Comparison of ENCODE assay signal across 4 fruit fly cellular contexts in the genomic region with DNA sequence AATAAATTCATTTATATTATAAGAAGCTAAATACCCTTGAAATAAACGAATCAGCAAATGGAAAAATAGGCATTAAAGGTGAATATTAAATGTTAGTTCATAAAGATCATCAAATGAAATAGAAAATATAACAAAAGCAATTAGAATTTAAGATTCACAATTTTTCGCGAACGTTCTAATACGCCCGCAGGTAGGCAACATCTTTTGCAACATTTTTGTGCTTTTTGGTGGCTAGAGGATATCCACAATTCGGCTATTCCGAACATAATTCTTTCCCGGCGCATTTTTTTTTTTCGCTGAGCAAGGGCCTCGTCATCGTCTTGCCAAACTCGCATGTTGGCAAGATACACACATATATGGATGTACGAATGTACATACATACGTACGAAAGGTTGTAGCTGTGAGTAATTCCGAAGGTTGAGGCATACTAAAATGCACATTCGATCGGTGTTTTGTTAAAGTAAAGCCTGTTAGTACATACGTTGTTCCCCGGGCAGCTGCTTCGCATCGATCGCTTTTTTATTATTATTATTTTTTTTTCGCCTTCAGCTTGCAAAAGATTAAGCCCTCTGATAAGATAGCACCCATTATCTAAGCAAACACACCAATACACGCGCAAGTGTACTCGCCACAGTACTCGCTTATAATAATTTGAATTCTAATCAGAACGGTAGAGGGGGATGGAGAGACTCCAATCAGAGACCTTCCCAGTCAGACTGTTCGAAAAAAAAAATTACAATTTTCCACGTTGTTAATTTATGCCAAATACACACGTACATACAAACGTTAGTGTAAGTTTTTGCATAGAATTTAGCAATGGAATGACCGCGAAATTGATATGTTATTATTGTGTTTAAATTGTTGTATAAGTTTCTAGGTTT.
TF ChIP-seq lines count a peak whose summit lies in the region.

No protein-coding gene starts in this region.

TF ChIP-seq in whole organism, adult, 20 proteins besides CTCF, POLR2A, EP300 and RAD21 (continued from another document):
- TF ChIP-seq CG11617 (GFP tag; optimal IDR thresholded peaks at IDR 0.05; lab: Kevin White, UChicago) (peak; percentile 59), CG1620 (GFP tag; optimal IDR thresholded peaks at IDR 0.05; lab: Kevin White, UChicago) (no peak), CG5204 (GFP tag; optimal IDR thresholded peaks at IDR 0.05; lab: Kevin White, UChicago) (no peak), Mnt (GFP tag; optimal IDR thresholded peaks at IDR 0.05; lab: Kevin White, UChicago) (peak; percentile 21)

TF ChIP-seq in whole organism, embryonic, 481 proteins besides CTCF, POLR2A, EP300 and RAD21 (continued from another document and continues in another):
- TF ChIP-seq ewg (GFP tag; optimal IDR thresholded peaks at IDR 0.05; lab: Kevin White, UChicago) (no peak), lab (GFP tag; optimal IDR thresholded peaks at IDR 0.05; lab: Kevin White, UChicago) (peak; percentile 45), CG4360 (GFP tag; IDR thresholded peaks at IDR 0.05; lab: Robert Waterston, UW) (no peak), CG2678 (tag; optimal IDR thresholded peaks at IDR 0.05; lab: Kevin White, UChicago) (peak; percentile 60), YL-1 (GFP tag; optimal IDR thresholded peaks at IDR 0.05; lab: Kevin White, UChicago) (no peak), Rx (GFP tag; IDR thresholded peaks at IDR 0.05; lab: Robert Waterston, UW) (no peak), CG17359 (tag; optimal IDR thresholded peaks at IDR 0.05; lab: Kevin White, UChicago) (no peak), salm (tag; optimal IDR thresholded peaks at IDR 0.05; lab: Kevin White, UChicago) (no peak), slbo (GFP tag; IDR thresholded peaks at IDR 0.05; lab: Robert Waterston, UW) (peak; percentile 63), seq (GFP tag; IDR thresholded peaks at IDR 0.05; lab: Robert Waterston, UW) (no peak), Hr3 (GFP tag; optimal IDR thresholded peaks at IDR 0.05; lab: Kevin White, UChicago) (no peak), insv (GFP tag; optimal IDR thresholded peaks at IDR 0.05; lab: Kevin White, UChicago) (peak; percentile 34 to 92), Hr78 (GFP tag; optimal IDR thresholded peaks at IDR 0.05; lab: Kevin White, UChicago) (no peak), H2.0 (GFP tag; IDR thresholded peaks at IDR 0.05; lab: Robert Waterston, UW) (no peak), Ets97D (GFP tag; optimal IDR thresholded peaks at IDR 0.05; lab: Kevin White, UChicago) (no peak), E2f2 (GFP tag; IDR thresholded peaks at IDR 0.05; lab: Robert Waterston, UW) (no peak), D19A (tag; optimal IDR thresholded peaks at IDR 0.05; lab: Kevin White, UChicago) (peak; percentile 76), jumu (GFP tag; optimal IDR thresholded peaks at IDR 0.05; lab: Kevin White, UChicago) (no peak), cg (GFP tag; optimal IDR thresholded peaks at IDR 0.05; lab: Kevin White, UChicago) (peak; percentile 6), Dbx (GFP tag; IDR thresholded peaks at IDR 0.05; lab: Robert Waterston, UW) (peak; percentile 66; the same call in 1 of the 3 replicates), dmrt99B (tag; optimal IDR thresholded peaks at IDR 0.05; lab: Kevin White, UChicago) (peak; percentile 14), gro (GFP tag; optimal IDR thresholded peaks at IDR 0.05; lab: Kevin White, UChicago) (peak; percentile 28), CG11085 (GFP tag; IDR thresholded peaks at IDR 0.05; lab: Robert Waterston, UW) (no peak), Hand (GFP tag; optimal IDR thresholded peaks at IDR 0.05; lab: Kevin White, UChicago) (no peak), chm (GFP tag; IDR thresholded peaks at IDR 0.05; lab: Robert Waterston, UW) (no peak), Xrp1 (GFP tag; IDR thresholded peaks at IDR 0.05; lab: Robert Waterston, UW) (no peak), unc-4 (GFP tag; IDR thresholded peaks at IDR 0.05; lab: Robert Waterston, UW; ENCODE audit: partially characterized antibody) (no peak), so (GFP tag; IDR thresholded peaks at IDR 0.05; lab: Robert Waterston, UW) (no peak), ash1 (GFP tag; optimal IDR thresholded peaks at IDR 0.05; lab: Kevin White, UChicago) (no peak), fd3F (GFP tag; optimal IDR thresholded peaks at IDR 0.05; lab: Kevin White, UChicago) (no peak), eyg (GFP tag; optimal IDR thresholded peaks at IDR 0.05; lab: Kevin White, UChicago) (no peak), bbx (GFP tag; IDR thresholded peaks at IDR 0.05; lab: Robert Waterston, UW; ENCODE audit: partially characterized antibody) (no peak), vnd (GFP tag; IDR thresholded peaks at IDR 0.05; lab: Robert Waterston, UW; ENCODE audit: partially characterized antibody) (no peak), MTF-1 (GFP tag; optimal IDR thresholded peaks at IDR 0.05; lab: Kevin White, UChicago; ENCODE audit: borderline replicate concordance) (no peak), CG1529 (GFP tag; optimal IDR thresholded peaks at IDR 0.05; lab: Kevin White, UChicago) (no peak), stwl (tag; optimal IDR thresholded peaks at IDR 0.05; lab: Kevin White, UChicago) (no peak), CG14050 (GFP tag; IDR thresholded peaks at IDR 0.05; lab: Robert Waterston, UW) (no peak), kni (GFP tag; optimal IDR thresholded peaks at IDR 0.05; lab: Kevin White, UChicago) (no peak), CG8089 (GFP tag; optimal IDR thresholded peaks at IDR 0.05; lab: Kevin White, UChicago) (no peak), tx (GFP tag; optimal IDR thresholded peaks at IDR 0.05; lab: Kevin White, UChicago) (no peak)

TF ChIP-seq in whole organism, prepupa, 60 proteins besides CTCF, POLR2A, EP300 and RAD21 (continued from another document):
- TF ChIP-seq CG7368 (GFP tag; optimal IDR thresholded peaks at IDR 0.05; lab: Kevin White, UChicago) = no peak
- peak; percentile 92 for TF ChIP-seq vri (GFP tag; optimal IDR thresholded peaks at IDR 0.05; lab: Kevin White, UChicago)
- TF ChIP-seq Blimp-1 (GFP tag; optimal IDR thresholded peaks at IDR 0.05; lab: Kevin White, UChicago) = no peak
- peak; percentile 55 for TF ChIP-seq CG8632 (GFP tag; optimal IDR thresholded peaks at IDR 0.05; lab: Kevin White, UChicago)
- TF ChIP-seq CG31627 (GFP tag; optimal IDR thresholded peaks at IDR 0.05; lab: Kevin White, UChicago) = peak; percentile 71
- no peak for TF ChIP-seq dsx (GFP tag; optimal IDR thresholded peaks at IDR 0.05; lab: Kevin White, UChicago; ENCODE audit: poor library complexity, severe bottlenecking)
- TF ChIP-seq CG3919 (GFP tag; optimal IDR thresholded peaks at IDR 0.05; lab: Kevin White, UChicago) = peak; percentile 47
- TF ChIP-seq Smox (GFP tag; optimal IDR thresholded peaks at IDR 0.05; lab: Kevin White, UChicago) = peak; percentile 75
- no peak for TF ChIP-seq Hr4 (GFP tag; optimal IDR thresholded peaks at IDR 0.05; lab: Kevin White, UChicago)
- TF ChIP-seq CG11902 (GFP tag; optimal IDR thresholded peaks at IDR 0.05; lab: Kevin White, UChicago) = peak; percentile 46
- peak; percentile 4 for TF ChIP-seq Lpt (GFP tag; optimal IDR thresholded peaks at IDR 0.05; lab: Kevin White, UChicago)
- TF ChIP-seq Eip78C (GFP tag; lab: Kevin White, UChicago) = peak; percentile 86
- TF ChIP-seq topi (GFP tag; optimal IDR thresholded peaks at IDR 0.05; lab: Kevin White, UChicago) = peak; percentile 82
- TF ChIP-seq CG6163 (GFP tag; IDR thresholded peaks at IDR 0.05; lab: Robert Waterston, UW) = no peak
- TF ChIP-seq CG8119 (GFP tag; IDR thresholded peaks at IDR 0.05; lab: Robert Waterston, UW) = no peak
- peak; percentile 73 for TF ChIP-seq Hr39 (GFP tag; optimal IDR thresholded peaks at IDR 0.05; lab: Kevin White, UChicago)
- no peak for TF ChIP-seq Ets96B (tag; optimal IDR thresholded peaks at IDR 0.05; lab: Kevin White, UChicago)
- TF ChIP-seq CG15336 (GFP tag; IDR thresholded peaks at IDR 0.05; lab: Robert Waterston, UW) = no peak
- peak; percentile 59 for TF ChIP-seq Eip75B (GFP tag; optimal IDR thresholded peaks at IDR 0.05; lab: Kevin White, UChicago)
- TF ChIP-seq esn (GFP tag; optimal IDR thresholded peaks at IDR 0.05; lab: Kevin White, UChicago) = peak; percentile 79
- peak; percentile 35 for TF ChIP-seq CG8319 (GFP tag; optimal IDR thresholded peaks at IDR 0.05; lab: Kevin White, UChicago)
- TF ChIP-seq pdm3 (GFP tag; optimal IDR thresholded peaks at IDR 0.05; lab: Kevin White, UChicago) = peak; percentile 58
- peak; percentile 26 for TF ChIP-seq CG32006 (GFP tag; optimal IDR thresholded peaks at IDR 0.05; lab: Kevin White, UChicago)
- no peak for TF ChIP-seq fd85E (GFP tag; optimal IDR thresholded peaks at IDR 0.05; lab: Kevin White, UChicago)
- TF ChIP-seq Sox102F (GFP tag; optimal IDR thresholded peaks at IDR 0.05; lab: Kevin White, UChicago) = peak; percentile 78
- no peak for TF ChIP-seq spab (GFP tag; optimal IDR thresholded peaks at IDR 0.05; lab: Kevin White, UChicago)
- peak; percentile 73 for TF ChIP-seq cyc (GFP tag; optimal IDR thresholded peaks at IDR 0.05; lab: Kevin White, UChicago)
- no peak for TF ChIP-seq Gug (GFP tag; IDR thresholded peaks at IDR 0.05; lab: Robert Waterston, UW)
- peak; percentile 50 for TF ChIP-seq CG6792 (GFP tag; optimal IDR thresholded peaks at IDR 0.05; lab: Kevin White, UChicago)
- TF ChIP-seq fkh (GFP tag; optimal IDR thresholded peaks at IDR 0.05; lab: Kevin White, UChicago) = peak; percentile 16
- TF ChIP-seq Hr38 (GFP tag; optimal IDR thresholded peaks at IDR 0.05; lab: Kevin White, UChicago) = no peak
- no peak for TF ChIP-seq CG10669 (GFP tag; optimal IDR thresholded peaks at IDR 0.05; lab: Kevin White, UChicago)
- peak; percentile 91 for TF ChIP-seq svp (GFP tag; lab: Kevin White, UChicago)
- peak in 1 of 2 experiments; percentile 15 for TF ChIP-seq salr (GFP tag; optimal IDR thresholded peaks at IDR 0.05; lab: Kevin White, UChicago)
- peak; percentile 80 for TF ChIP-seq lz (GFP tag; optimal IDR thresholded peaks at IDR 0.05; lab: Kevin White, UChicago)
- peak in 1 of 2 experiments; percentile 30 for TF ChIP-seq ss (GFP tag; optimal IDR thresholded peaks at IDR 0.05; lab: Kevin White, UChicago)
- peak; percentile 51 for TF ChIP-seq OdsH (GFP tag; optimal IDR thresholded peaks at IDR 0.05; lab: Kevin White, UChicago)
- peak; percentile 78 for TF ChIP-seq Met (GFP tag; optimal IDR thresholded peaks at IDR 0.05; lab: Kevin White, UChicago)
- peak; percentile 49 for TF ChIP-seq achi (GFP tag; optimal IDR thresholded peaks at IDR 0.05; lab: Kevin White, UChicago)
- no peak for TF ChIP-seq CG9139 (GFP tag; optimal IDR thresholded peaks at IDR 0.05; lab: Kevin White, UChicago)
- no peak for TF ChIP-seq CG6854 (GFP tag; optimal IDR thresholded peaks at IDR 0.05; lab: Kevin White, UChicago)
- no peak for TF ChIP-seq dac (GFP tag; optimal IDR thresholded peaks at IDR 0.05; lab: Kevin White, UChicago)
- no peak for TF ChIP-seq CG1621 (tag; optimal IDR thresholded peaks at IDR 0.05; lab: Kevin White, UChicago)

TF ChIP-seq in whole organism, pupa, 21 proteins besides CTCF, POLR2A, EP300 and RAD21 (continued from another document):
- TF ChIP-seq CG8159 (tag; optimal IDR thresholded peaks at IDR 0.05; lab: Kevin White, UChicago) (peak; percentile 8), rn (GFP tag; IDR thresholded peaks at IDR 0.05; lab: Robert Waterston, UW) (no peak)
